Worm (Caenorhabditis elegans): ENCODE data around the gene tbc-9.

DNA sequence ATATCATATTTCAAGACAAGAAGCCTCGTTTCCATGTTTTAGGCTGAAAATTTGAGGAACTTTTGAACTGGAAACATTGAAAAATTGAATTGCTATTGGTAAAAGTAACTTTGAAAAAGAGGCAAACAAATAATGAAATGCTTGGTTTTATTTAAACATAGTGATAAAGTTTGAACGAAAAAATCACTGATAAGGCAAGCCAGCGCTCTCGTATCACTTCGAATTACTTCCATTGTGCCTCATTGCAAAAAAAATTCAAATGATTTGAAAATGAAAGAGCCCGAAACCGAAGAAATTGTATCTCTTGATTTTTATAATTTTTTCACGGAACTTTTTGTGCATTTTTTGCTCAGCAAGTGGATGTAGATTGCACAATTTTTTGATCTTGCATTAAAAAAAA lies 45.5 kb upstream of the tbc-9 start, which contains the start of gene F52G2.3:
- TF ChIP-seq unc-39 (tag; optimal IDR thresholded peaks at IDR 0.05) (no peak), lin-13 (tag; optimal IDR thresholded peaks at IDR 0.05) (no peak), nhr-76 (tag; optimal IDR thresholded peaks at IDR 0.05) (no peak), mep-1 (tag; optimal IDR thresholded peaks at IDR 0.05) (no peak), nhr-28 (tag; optimal IDR thresholded peaks at IDR 0.05) (no peak), nhr-2 (tag; optimal IDR thresholded peaks at IDR 0.05) (no peak), unc-62 (GFP tag; optimal IDR thresholded peaks at IDR 0.05) (no peak)
